Worm (Caenorhabditis elegans): ENCODE results near the gene rho-1.

The rho-1 gene

DNA sequence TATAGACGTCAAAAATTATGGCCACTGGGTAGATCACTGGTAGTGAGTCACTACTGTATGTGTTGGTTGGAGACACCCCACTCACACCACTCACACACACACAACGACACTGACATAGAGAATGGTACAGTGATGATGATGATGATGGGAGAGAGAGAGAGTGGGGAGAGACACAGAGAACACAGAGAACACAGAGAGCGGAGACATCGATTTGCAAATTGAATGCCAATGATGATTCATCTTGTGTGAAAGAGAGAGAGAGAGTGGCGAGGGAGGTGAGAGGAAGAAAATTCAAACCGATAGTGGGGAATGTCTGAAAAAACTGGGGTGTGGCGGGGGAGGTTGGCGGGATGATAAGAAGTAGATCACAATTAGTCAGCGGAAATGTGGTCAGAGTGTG lies 1.1 kb upstream of the rho-1 start (continued):
- TF ChIP-seq lin-13 (GFP tag; optimal IDR thresholded peaks at IDR 0.05) (peak; percentile 79), daf-16 (GFP tag; optimal IDR thresholded peaks at IDR 0.05) (no peak), daf-16 (tag; optimal IDR thresholded peaks at IDR 0.05) (peak; percentile 18), ztf-7 (tag; optimal IDR thresholded peaks at IDR 0.05) (no peak), F10B5.3 (tag; optimal IDR thresholded peaks at IDR 0.05) (peak; percentile 41), hlh-11 (tag; optimal IDR thresholded peaks at IDR 0.05) (peak; percentile 78), ctbp-1 (GFP tag; IDR thresholded peaks at IDR 0.05) (no peak), dpl-1 (GFP tag; optimal IDR thresholded peaks at IDR 0.05) (peak; percentile 11), dve-1 (tag; optimal IDR thresholded peaks at IDR 0.05; ENCODE audit: insufficient read depth) (peak; percentile 84), ceh-28 (tag; optimal IDR thresholded peaks at IDR 0.05) (peak; percentile 38), nhr-237 (tag; optimal IDR thresholded peaks at IDR 0.05) (no peak), nhr-28 (tag; optimal IDR thresholded peaks at IDR 0.05) (peak; percentile 77)

DNA sequence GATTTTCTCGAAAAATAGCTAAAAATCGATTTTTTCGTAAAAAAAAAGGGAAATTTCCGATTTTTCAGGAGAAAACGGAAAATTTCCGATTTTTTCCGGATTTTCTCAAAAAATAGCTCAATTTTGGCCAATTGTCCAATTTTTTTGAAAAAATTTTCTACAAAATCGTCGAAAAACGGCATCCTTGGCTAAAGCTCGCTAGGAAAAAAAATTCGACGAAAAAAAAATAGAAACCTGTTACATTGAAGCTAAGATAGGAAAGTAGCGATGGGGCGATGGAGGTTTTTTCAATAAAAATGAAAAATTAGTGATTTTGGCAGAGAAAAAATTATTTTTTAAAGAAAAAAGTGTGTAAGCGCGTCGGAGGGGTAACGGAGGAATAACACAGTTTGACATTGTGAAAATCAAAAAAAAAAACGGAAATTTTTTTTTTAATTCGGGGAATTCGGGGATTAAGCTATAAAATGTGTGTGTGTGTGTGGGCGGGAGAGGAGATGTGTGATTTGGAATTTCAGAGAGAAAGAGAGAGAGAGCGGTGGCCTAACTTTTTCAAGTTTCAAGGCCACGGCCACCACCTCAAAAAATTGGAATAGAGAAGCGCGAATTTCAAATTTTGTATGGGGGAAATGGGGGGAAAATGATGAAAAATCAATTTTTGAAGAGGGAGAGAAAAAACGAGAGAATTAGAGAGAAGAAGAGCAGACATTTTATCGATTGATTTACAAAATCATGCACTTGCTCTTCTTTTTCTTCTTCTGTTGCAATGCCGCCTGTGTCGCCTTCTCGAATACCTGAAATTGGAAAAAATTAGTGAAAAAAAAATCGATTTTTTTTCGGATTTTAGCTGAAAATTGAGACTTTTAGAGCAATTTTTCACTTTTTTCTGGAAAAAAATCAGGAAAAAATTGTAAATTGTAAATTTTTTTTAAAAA lies 5.3 kb downstream of the rho-1 start:
- TF ChIP-seq lin-38 (GFP tag; IDR thresholded peaks at IDR 0.05) = 0 out of 2 replicates have a peak, but pooled peaks have one; percentile 2
- TF ChIP-seq dmd-9 (GFP tag; IDR thresholded peaks at IDR 0.05) = no peak
- TF ChIP-seq snpc-1.2 (GFP tag; IDR thresholded peaks at IDR 0.05) = 0 out of 2 replicates have a peak, but pooled peaks have one; percentile 49
- TF ChIP-seq tag-97 (GFP tag; IDR thresholded peaks at IDR 0.05) = no peak
- TF ChIP-seq ceh-28 (tag; optimal IDR thresholded peaks at IDR 0.05) = peak; percentile 64
- no peak for TF ChIP-seq nhr-28 (tag; optimal IDR thresholded peaks at IDR 0.05)
- no peak for TF ChIP-seq mdt-29 (GFP tag; IDR thresholded peaks at IDR 0.05)
- TF ChIP-seq hlh-11 (tag; optimal IDR thresholded peaks at IDR 0.05) = no peak
- peak; percentile 91 for TF ChIP-seq aha-1 (tag)
- TF ChIP-seq daf-19 (GFP tag; conservative IDR thresholded peaks at IDR 0.05) = no peak
- peak; percentile 23 for TF ChIP-seq aly-2 (tag; optimal IDR thresholded peaks at IDR 0.05)
- no peak for TF ChIP-seq lim-7 (GFP tag; IDR thresholded peaks at IDR 0.05)
- TF ChIP-seq hmg-1.1 (GFP tag; IDR thresholded peaks at IDR 0.05) = 0 out of 2 replicates have a peak, but pooled peaks have one; percentile 12
- no peak for TF ChIP-seq spr-3 (GFP tag; optimal IDR thresholded peaks at IDR 0.05)
- no peak for TF ChIP-seq lsy-2 (tag; optimal IDR thresholded peaks at IDR 0.05)
- no peak for TF ChIP-seq ceh-82 (tag; optimal IDR thresholded peaks at IDR 0.05)
- no peak for TF ChIP-seq zip-11 (GFP tag; IDR thresholded peaks at IDR 0.05)
- TF ChIP-seq Y75B8A.6 (GFP tag; IDR thresholded peaks at IDR 0.05) = no peak
- no peak for TF ChIP-seq D1046.2 (GFP tag; IDR thresholded peaks at IDR 0.05)
- peak; percentile 46 for TF ChIP-seq mes-2 (tag; optimal IDR thresholded peaks at IDR 0.05; ENCODE audit: poor library complexity, severe bottlenecking)
- TF ChIP-seq duxl-1 (tag; optimal IDR thresholded peaks at IDR 0.05; ENCODE audit: poor library complexity) = no peak
- no peak for TF ChIP-seq fos-1 (tag; optimal IDR thresholded peaks at IDR 0.05)
- no peak for TF ChIP-seq nhr-76 (tag; optimal IDR thresholded peaks at IDR 0.05)
- TF ChIP-seq ctbp-1 (GFP tag; IDR thresholded peaks at IDR 0.05) = 0 out of 2 replicates have a peak, but pooled peaks have one; percentile 15
- no peak for TF ChIP-seq nhr-10 (tag; optimal IDR thresholded peaks at IDR 0.05)
- no peak for TF ChIP-seq pha-4 (GFP tag; IDR thresholded peaks at IDR 0.05)
- no peak for TF ChIP-seq pha-4 (tag; optimal IDR thresholded peaks at IDR 0.05)
- TF ChIP-seq nhr-237 (tag; optimal IDR thresholded peaks at IDR 0.05) = no peak
- peak in 1 of 2 experiments; percentile 14 for TF ChIP-seq hif-1 (tag; optimal IDR thresholded peaks at IDR 0.05)
- TF ChIP-seq lin-15B (tag; optimal IDR thresholded peaks at IDR 0.05) = no peak
- TF ChIP-seq ztf-7 (tag; optimal IDR thresholded peaks at IDR 0.05) = no peak

ce11 chrIV:16482790-16483189 lies 6.0 kb downstream of the rho-1 start:
- peak; percentile 36; the same call in 1 of the 2 replicates for TF ChIP-seq Y105C5A.15 (GFP tag; IDR thresholded peaks at IDR 0.05)
- no peak for TF ChIP-seq unc-39 (tag; optimal IDR thresholded peaks at IDR 0.05)
- no peak for TF ChIP-seq ces-1 (GFP tag; optimal IDR thresholded peaks at IDR 0.05)
- no peak for TF ChIP-seq zfp-2 (tag; optimal IDR thresholded peaks at IDR 0.05)
- TF ChIP-seq lir-3 (tag; optimal IDR thresholded peaks at IDR 0.05) = no peak
- peak; percentile 58; the same call in 1 of the 2 replicates for TF ChIP-seq php-3 (GFP tag; IDR thresholded peaks at IDR 0.05)
- no peak for TF ChIP-seq nhr-237 (tag; optimal IDR thresholded peaks at IDR 0.05)
- TF ChIP-seq fkh-10 (GFP tag; optimal IDR thresholded peaks at IDR 0.05) = no peak
- TF ChIP-seq pqm-1 (tag; optimal IDR thresholded peaks at IDR 0.05) = no peak
- no peak for TF ChIP-seq daf-19 (GFP tag; conservative IDR thresholded peaks at IDR 0.05)
- peak; percentile 30 for TF ChIP-seq mep-1 (tag; optimal IDR thresholded peaks at IDR 0.05)
- TF ChIP-seq nhr-77 (tag; optimal IDR thresholded peaks at IDR 0.05) = no peak
- no peak for TF ChIP-seq Y48G9A.11 (GFP tag; IDR thresholded peaks at IDR 0.05)
- no peak for TF ChIP-seq F49E8.2 (tag; optimal IDR thresholded peaks at IDR 0.05; ENCODE audit: borderline replicate concordance)
- no peak for TF ChIP-seq D1046.2 (GFP tag; IDR thresholded peaks at IDR 0.05)

Data from whole organism, L4 larva.